Fruit fly (Drosophila melanogaster) whole organism, embryonic: Measurements from ENCODE around the gene Sf3a2.

Source experiments
- BtbVII ChIP-seq: fragments of 200-800 bp; sonication (Bioruptor generic); optimal IDR thresholded peaks from 3 replicates; lab custom pipeline; 2017; ENCODE audit warnings: missing biosample characterization, mild to moderate bottlenecking, missing genetic modification characterization
- Bteb2 ChIP-seq: fragments of 200-800 bp; sonication (Bioruptor generic); optimal IDR thresholded peaks from 2 replicates; lab custom pipeline; 2016; ENCODE audit warnings: missing biosample characterization, missing genetic modification characterization
- CG1024 ChIP-seq: fragments of 200-800 bp; sonication (Bioruptor generic); IDR thresholded peaks from 2 replicates; pipeline ENCODE4 v1.3.6; 2022; ENCODE audit warnings: missing biosample characterization, missing genetic modification characterization
- CG10462 ChIP-seq: fragments of 200-800 bp; sonication (Bioruptor generic); optimal IDR thresholded peaks from 2 replicates; lab custom pipeline; 2016; ENCODE audit warnings: missing biosample characterization, missing genetic modification characterization
- CG10979 ChIP-seq: fragments of 200-800 bp; sonication (Bioruptor generic); optimal IDR thresholded peaks from 2 replicates; lab custom pipeline; 2018; ENCODE audit warnings: missing biosample characterization, mild to moderate bottlenecking, missing genetic modification characterization, moderate library complexity
- CG11560 ChIP-seq: fragments of 200-800 bp; sonication (Bioruptor generic); IDR thresholded peaks from 3 replicates; pipeline ENCODE4 v1.3.6; 2022; ENCODE audit warnings: missing biosample characterization, missing genetic modification characterization
- CG11723 ChIP-seq: fragments of 200-800 bp; sonication (Bioruptor generic); optimal IDR thresholded peaks from 2 replicates; lab custom pipeline; 2017; ENCODE audit warnings: missing biosample characterization, mild to moderate bottlenecking, missing genetic modification characterization
- CG14860 ChIP-seq: fragments of 200-800 bp; sonication (Bioruptor generic); IDR thresholded peaks from 3 replicates; pipeline ENCODE4 v1.3.6; 2022; ENCODE audit warnings: missing biosample characterization, missing genetic modification characterization; ENCODE audit not compliant: partially characterized antibody
- CG15269 ChIP-seq: fragments of 200-800 bp; sonication (Bioruptor generic); optimal IDR thresholded peaks from 2 replicates; lab custom pipeline; 2018; ENCODE audit warnings: missing biosample characterization, mild to moderate bottlenecking, missing genetic modification characterization, moderate library complexity
- CG15696 ChIP-seq: fragments of 200-800 bp; sonication (Bioruptor generic); optimal IDR thresholded peaks from 2 replicates; lab custom pipeline; 2019; ENCODE audit warnings: missing biosample characterization, mild to moderate bottlenecking, missing genetic modification characterization, moderate library complexity
- CG17186 ChIP-seq: fragments of 200-800 bp; sonication (Bioruptor generic); optimal IDR thresholded peaks from 3 replicates; lab custom pipeline; 2017; ENCODE audit warnings: missing biosample characterization, missing genetic modification reagents, missing genetic modification characterization
- CG18262 ChIP-seq: fragments of 200-800 bp; optimal IDR thresholded peaks from 3 replicates; lab custom pipeline; 2019; ENCODE audit warnings: missing biosample characterization, mild to moderate bottlenecking, missing genetic modification characterization, moderate library complexity
- CG3995 ChIP-seq: fragments of 200-800 bp; sonication (Bioruptor generic); optimal IDR thresholded peaks from 3 replicates; lab custom pipeline; 2016; ENCODE audit warnings: missing biosample characterization, missing genetic modification characterization
- CG4617 ChIP-seq: fragments of 200-800 bp; sonication (Bioruptor generic); optimal IDR thresholded peaks from 3 replicates; lab custom pipeline; 2016; ENCODE audit warnings: missing biosample characterization, missing genetic modification characterization, borderline replicate concordance
- CG6175 ChIP-seq: fragments of 200-800 bp; sonication (Bioruptor generic); IDR thresholded peaks from 3 replicates; pipeline ENCODE4 v1.3.6; 2022; ENCODE audit warnings: missing biosample characterization, missing genetic modification characterization
- CG6654 ChIP-seq: fragments of 200-800 bp; sonication (Bioruptor generic); optimal IDR thresholded peaks from 2 replicates; lab custom pipeline; 2017; ENCODE audit warnings: missing biosample characterization, mild to moderate bottlenecking, missing genetic modification characterization
- CG6689 ChIP-seq: fragments of 200-800 bp; sonication (Bioruptor generic); IDR thresholded peaks from 2 replicates; pipeline ENCODE4 v1.3.6; 2022; ENCODE audit warnings: missing biosample characterization, missing genetic modification characterization
- CG9437 ChIP-seq: fragments of 200-800 bp; sonication (Bioruptor generic); optimal IDR thresholded peaks from 2 replicates; lab custom pipeline; 2018; ENCODE audit warnings: missing biosample characterization, mild to moderate bottlenecking, missing genetic modification characterization
- CG9932 ChIP-seq: fragments of 200-800 bp; sonication (Bioruptor generic); IDR thresholded peaks from 2 replicates; pipeline ENCODE4 v1.3.6; 2022; ENCODE audit warnings: missing biosample characterization, missing genetic modification characterization
- CrebB ChIP-seq: fragments of 200-800 bp; sonication (Bioruptor generic); optimal IDR thresholded peaks from 3 replicates; lab custom pipeline; 2018; ENCODE audit warnings: missing biosample characterization, mild to moderate bottlenecking, missing genetic modification characterization
- Dek ChIP-seq: fragments of 200-800 bp; sonication (Bioruptor generic); optimal IDR thresholded peaks from 3 replicates; lab custom pipeline; 2019; ENCODE audit warnings: missing biosample characterization, mild to moderate bottlenecking, missing genetic modification characterization, moderate library complexity
- Fer2 ChIP-seq: fragments of 200-800 bp; sonication (Bioruptor generic); optimal IDR thresholded peaks from 2 replicates; lab custom pipeline; 2018; ENCODE audit warnings: missing biosample characterization, mild to moderate bottlenecking, missing genetic modification characterization, moderate library complexity
- Hey ChIP-seq: fragments of 200-800 bp; sonication (Bioruptor generic); optimal IDR thresholded peaks from 3 replicates; lab custom pipeline; 2018; ENCODE audit warnings: missing biosample characterization, mild to moderate bottlenecking, missing genetic modification characterization
- Kr ChIP-seq: fragments of 200-800 bp; sonication (Bioruptor generic); optimal IDR thresholded peaks from 2 replicates; lab custom pipeline; 2017; ENCODE audit warnings: missing biosample characterization, mild to moderate bottlenecking, missing genetic modification characterization
- Lpt ChIP-seq: fragments of >200 bp; optimal IDR thresholded peaks from 2 replicates; lab custom pipeline; 2018; ENCODE audit warnings: missing biosample characterization, missing genetic modification characterization
- MESR4 ChIP-seq: fragments of 200-800 bp; sonication (Bioruptor generic); optimal IDR thresholded peaks from 2 replicates; lab custom pipeline; 2018; ENCODE audit warnings: missing biosample characterization, mild to moderate bottlenecking, missing genetic modification characterization, moderate library complexity
- NK7.1 ChIP-seq: fragments of 200-800 bp; sonication (Bioruptor generic); optimal IDR thresholded peaks from 3 replicates; lab custom pipeline; 2016; ENCODE audit warnings: missing biosample characterization, missing genetic modification characterization
- Oaz ChIP-seq: fragments of 200-800 bp; sonication (Bioruptor generic); IDR thresholded peaks from 2 replicates; pipeline ENCODE4 v1.3.6; 2022; ENCODE audit warnings: missing biosample characterization, missing genetic modification characterization
- Oli ChIP-seq: fragments of 200-800 bp; sonication (Bioruptor generic); optimal IDR thresholded peaks from 2 replicates; lab custom pipeline; 2018; ENCODE audit warnings: missing biosample characterization, mild to moderate bottlenecking, missing genetic modification characterization, moderate library complexity
- Optix ChIP-seq: fragments of 200-800 bp; sonication (Bioruptor generic); IDR thresholded peaks from 3 replicates; pipeline ENCODE4 v1.3.6; 2022; ENCODE audit warnings: missing biosample characterization, missing genetic modification characterization
- Side ChIP-seq: fragments of 200-800 bp; sonication (Bioruptor generic); optimal IDR thresholded peaks from 2 replicates; lab custom pipeline; 2016; ENCODE audit warnings: missing biosample characterization, missing genetic modification characterization
- ash1 ChIP-seq: fragments of 200-800 bp; sonication (Bioruptor generic); optimal IDR thresholded peaks from 2 replicates; lab custom pipeline; 2018; ENCODE audit warnings: missing biosample characterization, mild to moderate bottlenecking, missing genetic modification characterization
- bowl ChIP-seq: fragments of 200-800 bp; sonication (Bioruptor generic); IDR thresholded peaks from 2 replicates; pipeline ENCODE4 v1.3.6; 2022; ENCODE audit warnings: missing biosample characterization, missing genetic modification characterization
- btn ChIP-seq: fragments of 200-800 bp; sonication (Bioruptor generic); optimal IDR thresholded peaks from 2 replicates; lab custom pipeline; 2016; ENCODE audit warnings: missing biosample characterization, missing genetic modification characterization
- corto ChIP-seq: fragments of 200-800 bp; sonication (Bioruptor generic); optimal IDR thresholded peaks from 2 replicates; lab custom pipeline; 2016; ENCODE audit warnings: missing biosample characterization, mild to moderate bottlenecking, missing genetic modification characterization, moderate library complexity
- croc ChIP-seq: fragments of 200-800 bp; sonication (Bioruptor generic); conservative IDR thresholded peaks from 3 replicates; pipeline ENCODE4 v1.3.6; 2022; ENCODE audit warnings: missing biosample characterization, missing genetic modification characterization
- cwo ChIP-seq: fragments of 200-800 bp; sonication (Bioruptor generic); optimal IDR thresholded peaks from 3 replicates; lab custom pipeline; 2017; ENCODE audit warnings: missing biosample characterization, missing genetic modification characterization, mild to moderate bottlenecking, moderate library complexity, missing genetic modification reagents
- da ChIP-seq: fragments of 200-800 bp; sonication (Bioruptor generic); optimal IDR thresholded peaks from 2 replicates; lab custom pipeline; 2016; ENCODE audit warnings: missing biosample characterization, missing genetic modification characterization
- en ChIP-seq: fragments of 200-800 bp; sonication (Bioruptor generic); optimal IDR thresholded peaks from 2 replicates; lab custom pipeline; 2016; ENCODE audit warnings: missing biosample characterization, missing genetic modification characterization
- gem ChIP-seq: fragments of 200-800 bp; sonication (Bioruptor generic); optimal IDR thresholded peaks from 2 replicates; lab custom pipeline; 2019; ENCODE audit warnings: missing biosample characterization, mild to moderate bottlenecking, missing genetic modification characterization, moderate library complexity
- insv ChIP-seq, 2 experiments: fragments of 200-800 bp; sonication (Bioruptor generic); optimal IDR thresholded peaks; 3 replicates each; lab custom pipeline; 2016 to 2018; ENCODE audit warnings: missing biosample characterization in 2 of 2, missing genetic modification characterization in 2 of 2
- klu ChIP-seq: fragments of 200-800 bp; sonication (Bioruptor generic); IDR thresholded peaks from 2 replicates; pipeline ENCODE4 v1.3.6; 2022; ENCODE audit warnings: missing biosample characterization, missing genetic modification characterization
- lilli ChIP-seq: fragments of 200-800 bp; sonication (Bioruptor generic); optimal IDR thresholded peaks from 3 replicates; lab custom pipeline; 2016; ENCODE audit warnings: missing biosample characterization, missing genetic modification characterization
- pfk ChIP-seq: fragments of 200-800 bp; sonication (Bioruptor generic); optimal IDR thresholded peaks from 2 replicates; lab custom pipeline; 2018; ENCODE audit warnings: missing biosample characterization, mild to moderate bottlenecking, missing genetic modification characterization, moderate library complexity
- phol ChIP-seq: fragments of 200-800 bp; sonication (Bioruptor generic); optimal IDR thresholded peaks from 3 replicates; lab custom pipeline; 2018; ENCODE audit warnings: missing biosample characterization, mild to moderate bottlenecking, missing genetic modification characterization, moderate library complexity
- pum ChIP-seq: fragments of 200-800 bp; sonication (Bioruptor generic); optimal IDR thresholded peaks from 2 replicates; lab custom pipeline; 2016; ENCODE audit warnings: missing biosample characterization, missing genetic modification characterization
- shn ChIP-seq: fragments of 200-800 bp; sonication (Bioruptor generic); optimal IDR thresholded peaks from 3 replicates; lab custom pipeline; 2016; ENCODE audit warnings: missing biosample characterization, missing genetic modification characterization
- sisA ChIP-seq: fragments of 200-800 bp; sonication (Bioruptor generic); IDR thresholded peaks from 2 replicates; pipeline ENCODE4 v1.3.6; 2022; ENCODE audit warnings: missing biosample characterization, missing genetic modification characterization
- tap ChIP-seq: fragments of 200-800 bp; optimal IDR thresholded peaks from 3 replicates; lab custom pipeline; 2019; ENCODE audit warnings: missing biosample characterization, mild to moderate bottlenecking, missing genetic modification characterization, moderate library complexity
- tin ChIP-seq: fragments of 200-800 bp; sonication (Bioruptor generic); optimal IDR thresholded peaks from 3 replicates; lab custom pipeline; 2016; ENCODE audit warnings: missing biosample characterization, missing genetic modification characterization
- twi ChIP-seq: fragments of 200-800 bp; optimal IDR thresholded peaks from 2 replicates; lab custom pipeline; 2019; ENCODE audit warnings: missing biosample characterization, mild to moderate bottlenecking, missing genetic modification characterization, moderate library complexity
- yki ChIP-seq: fragments of >200 bp; optimal IDR thresholded peaks from 3 replicates; lab custom pipeline; 2018

The Sf3a2 gene

dm6 chr3L:12813907-12814306 lies at the start of gene Sf3a2, which contains the start of gene CG42588 (continued):
- TF ChIP-seq CG6654 (no peak), CG9437 (peak; percentile 7), klu (GFP tag; lab: Robert Waterston, UW) (peak; percentile 60), en (GFP tag; lab: Kevin White, UChicago) (no peak), phol (tag; lab: Kevin White, UChicago) (peak; percentile 76), CG10979 (tag; lab: Kevin White, UChicago) (peak; percentile 65), CG9932 (GFP tag; lab: Robert Waterston, UW) (peak; percentile 89), Hey (no peak), Fer2 (tag; lab: Kevin White, UChicago) (peak; percentile 41), CG3995 (peak; percentile 32), CG10462 (GFP tag; lab: Kevin White, UChicago) (no peak), CG11560 (tag; lab: Robert Waterston, UW) (no peak), twi (tag; lab: Kevin White, UChicago) (no peak), Bteb2 (GFP tag; lab: Kevin White, UChicago) (no peak), Side (no peak), lilli (peak; percentile 80), bowl (GFP tag; lab: Robert Waterston, UW) (no peak), Optix (0 out of 3 replicates have a peak, but pooled peaks have one; percentile 42), CG4617 (GFP tag; lab: Kevin White, UChicago) (peak; percentile 80), CG18262 (tag; lab: Kevin White, UChicago) (peak; percentile 60), Oli (tag; lab: Kevin White, UChicago) (no peak), Dek (tag; lab: Kevin White, UChicago) (peak; percentile 30), corto (GFP tag; lab: Kevin White, UChicago) (no peak), CG17186 (peak; percentile 26), Oaz (GFP tag; lab: Robert Waterston, UW) (no peak), CG11723 (no peak), MESR4 (no peak), NK7.1 (GFP tag; lab: Kevin White, UChicago) (no peak), pum (GFP tag; lab: Kevin White, UChicago) (peak; percentile 2), BtbVII (GFP tag; lab: Kevin White, UChicago) (no peak), CrebB (tag; lab: Kevin White, UChicago) (no peak), shn (peak; percentile 5), da (GFP tag; lab: Kevin White, UChicago) (no peak), cwo (no peak), tap (tag; lab: Kevin White, UChicago) (peak; percentile 48), ash1 (GFP tag; lab: Kevin White, UChicago) (no peak), CG15696 (tag; lab: Kevin White, UChicago) (peak; percentile 78), gem (tag; lab: Kevin White, UChicago) (peak; percentile 72), croc (GFP tag; lab: Robert Waterston, UW) (no peak), CG6689 (GFP tag; lab: Robert Waterston, UW) (peak; percentile 60; the same call in 1 of the 2 replicates), insv (GFP tag; optimal IDR thresholded peaks at IDR 0.05; lab: Kevin White, UChicago) (no peak), pfk (GFP tag; lab: Kevin White, UChicago) (no peak), CG14860 (GFP tag; lab: Robert Waterston, UW) (peak; percentile 62; the same call in 1 of the 3 replicates), tin (peak; percentile 74), sisA (GFP tag; lab: Robert Waterston, UW) (peak; percentile 63), CG1024 (peak; percentile 34; the same call in 1 of the 2 replicates), yki (no peak), CG6175 (no peak), CG15269 (tag; lab: Kevin White, UChicago) (no peak), btn (no peak), Kr (GFP tag; lab: Kevin White, UChicago) (no peak), Lpt (GFP tag; lab: Kevin White, UChicago) (no peak)
